Worm (Caenorhabditis elegans): ENCODE measurements around the gene T20D3.6.

The T20D3.6 gene

ce11 chrIV:9333007-9333406, 6.1 kb downstream of the T20D3.6 start:
- TF ChIP-seq ceh-82 (tag; optimal IDR thresholded peaks at IDR 0.05) (no peak), nhr-28 (tag; optimal IDR thresholded peaks at IDR 0.05) (no peak), egl-5 (tag; optimal IDR thresholded peaks at IDR 0.05) (no peak), lin-15B (tag; optimal IDR thresholded peaks at IDR 0.05) (no peak), nhr-25 (tag; optimal IDR thresholded peaks at IDR 0.05) (no peak), elt-2 (tag; optimal IDR thresholded peaks at IDR 0.05) (peak; percentile 93), egl-27 (tag; optimal IDR thresholded peaks at IDR 0.05) (no peak), elt-1 (tag; optimal IDR thresholded peaks at IDR 0.05) (no peak), pqm-1 (tag; optimal IDR thresholded peaks at IDR 0.05) (peak; percentile 57), elt-3 (tag; optimal IDR thresholded peaks at IDR 0.05) (no peak)

DNA sequence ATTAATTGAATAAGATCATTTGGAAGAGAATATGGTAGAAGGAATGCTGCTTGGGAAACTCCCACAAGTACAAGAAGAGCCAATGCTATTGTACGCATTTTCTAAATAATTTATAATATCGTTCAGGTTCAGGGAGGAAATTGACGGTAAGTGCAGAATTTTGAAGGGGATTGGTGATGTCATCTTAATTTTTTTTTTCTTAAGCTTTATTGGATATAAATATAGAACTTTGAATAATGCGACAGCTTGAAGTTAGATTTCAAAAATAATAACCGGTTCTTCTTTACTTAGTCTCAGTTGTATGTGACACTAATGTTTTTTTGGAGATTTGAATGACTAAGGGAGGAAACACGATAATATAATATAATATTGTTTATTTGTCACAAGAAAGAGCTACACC, 8.3 kb downstream of the T20D3.6 start, which contains the start of gene nspg-7.1:
Gene nspg-7.1, minus strand, starts transcription at position 101 of the 400 bp plus-strand sequence.
- TF ChIP-seq egl-27 (tag; optimal IDR thresholded peaks at IDR 0.05) (no peak), nhr-28 (tag; optimal IDR thresholded peaks at IDR 0.05) (no peak), lin-15B (tag; optimal IDR thresholded peaks at IDR 0.05) (no peak), pqm-1 (tag; optimal IDR thresholded peaks at IDR 0.05) (no peak), egl-5 (tag; optimal IDR thresholded peaks at IDR 0.05) (no peak), aly-2 (tag; optimal IDR thresholded peaks at IDR 0.05) (no peak), nhr-11 (tag; optimal IDR thresholded peaks at IDR 0.05) (no peak), R02D3.7 (tag; optimal IDR thresholded peaks at IDR 0.05) (no peak), nhr-77 (tag; optimal IDR thresholded peaks at IDR 0.05) (no peak), sea-2 (GFP tag; optimal IDR thresholded peaks at IDR 0.05) (no peak), elt-1 (tag; optimal IDR thresholded peaks at IDR 0.05) (no peak), ama-1 (optimal IDR thresholded peaks at IDR 0.05) (no peak), ztf-4 (tag; optimal IDR thresholded peaks at IDR 0.05) (no peak), lin-39 (tag; optimal IDR thresholded peaks at IDR 0.05) (no peak), ceh-82 (tag; optimal IDR thresholded peaks at IDR 0.05) (no peak), nhr-12 (tag; optimal IDR thresholded peaks at IDR 0.05) (no peak), mml-1 (tag; optimal IDR thresholded peaks at IDR 0.05) (no peak), ceh-9 (tag; optimal IDR thresholded peaks at IDR 0.05) (no peak), ZK546.5 (tag; optimal IDR thresholded peaks at IDR 0.05) (no peak)

- no peak for TF ChIP-seq nhr-28 (tag; optimal IDR thresholded peaks at IDR 0.05)
- TF ChIP-seq nhr-11 (tag; optimal IDR thresholded peaks at IDR 0.05), result no peak
- TF ChIP-seq nhr-12 (tag; optimal IDR thresholded peaks at IDR 0.05), result no peak
- no peak for TF ChIP-seq egl-5 (tag; optimal IDR thresholded peaks at IDR 0.05)
- no peak for TF ChIP-seq skn-1 (tag; optimal IDR thresholded peaks at IDR 0.05)
- no peak for TF ChIP-seq unc-62 (GFP tag; optimal IDR thresholded peaks at IDR 0.05)
- TF ChIP-seq mdl-1 (tag; optimal IDR thresholded peaks at IDR 0.05), result no peak
- TF ChIP-seq fos-1 (tag; optimal IDR thresholded peaks at IDR 0.05), result no peak
- TF ChIP-seq zag-1 (tag; optimal IDR thresholded peaks at IDR 0.05), result no peak
- no peak for TF ChIP-seq unc-39 (tag; optimal IDR thresholded peaks at IDR 0.05)
- no peak for TF ChIP-seq snpc-4 (tag; optimal IDR thresholded peaks at IDR 0.05)
These were observed 11.4 kb downstream of the T20D3.6 start, which contains the start of gene clec-183 for ce11 chrIV:9327706-9328105. Gene clec-183 (plus strand): TSS chrIV:9328006.

DNA sequence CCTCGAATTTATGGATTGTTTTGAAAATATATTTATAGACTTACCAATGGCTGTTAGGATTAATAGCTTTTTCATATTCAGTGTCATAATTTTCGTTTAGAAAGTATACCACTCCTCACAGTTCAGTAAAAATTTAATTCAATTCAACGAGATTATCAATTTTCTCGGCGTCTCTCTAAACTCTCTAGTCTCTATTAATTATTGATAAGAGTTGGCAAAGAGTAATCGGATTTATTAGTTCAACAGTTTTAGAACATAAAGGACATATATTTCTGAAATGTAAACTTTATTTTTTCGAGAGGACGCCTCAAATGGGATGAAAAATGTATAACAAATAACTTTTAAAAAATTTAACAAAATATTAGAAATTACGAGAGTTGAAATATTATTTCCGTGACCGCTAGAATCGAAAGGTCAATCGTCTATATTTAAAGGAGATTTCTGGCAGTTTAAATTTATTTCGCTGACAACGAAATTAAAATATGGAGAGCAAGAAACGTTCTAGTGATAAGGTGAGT, 15.1 kb downstream of the T20D3.6 start, which contains the start of the genes nspg-11 and F49C12.15:
Gene nspg-11, minus strand, starts transcription at position 101 of the 518 bp plus-strand sequence.
Gene F49C12.15, plus strand, starts transcription at position 468 of the 518 bp plus-strand sequence.
- no peak for TF ChIP-seq ZK546.5 (tag; optimal IDR thresholded peaks at IDR 0.05)
- peak; percentile 10 for TF ChIP-seq elt-2 (tag; optimal IDR thresholded peaks at IDR 0.05)

- TF ChIP-seq eor-1 (tag; optimal IDR thresholded peaks at IDR 0.05) (no peak), nhr-77 (tag; optimal IDR thresholded peaks at IDR 0.05) (no peak), nhr-11 (tag; optimal IDR thresholded peaks at IDR 0.05) (no peak), lin-39 (tag; optimal IDR thresholded peaks at IDR 0.05) (no peak), nhr-76 (tag; optimal IDR thresholded peaks at IDR 0.05) (no peak), pha-4 (tag; optimal IDR thresholded peaks at IDR 0.05) (no peak), egl-5 (tag; optimal IDR thresholded peaks at IDR 0.05) (no peak), sea-2 (GFP tag; optimal IDR thresholded peaks at IDR 0.05) (no peak), elt-2 (tag; optimal IDR thresholded peaks at IDR 0.05) (peak; percentile 20), tbx-2 (tag; optimal IDR thresholded peaks at IDR 0.05) (peak; percentile 2), ceh-28 (tag; optimal IDR thresholded peaks at IDR 0.05) (no peak), nhr-23 (tag; optimal IDR thresholded peaks at IDR 0.05) (no peak), nhr-43 (tag; optimal IDR thresholded peaks at IDR 0.05; ENCODE audit: poor library complexity, severe bottlenecking) (peak; percentile 43), ceh-9 (tag; optimal IDR thresholded peaks at IDR 0.05) (no peak), ama-1 (optimal IDR thresholded peaks at IDR 0.05) (peak; percentile 58)
These were observed 16.6 kb downstream of the T20D3.6 start for ce11 chrIV:9322489-9322888.
